Fruit fly (Drosophila melanogaster) whole organism, wandering third instar larva: ENCODE data around the gene CG42758.

Experiments
- Rel ChIP-seq, 2 experiments: fragments of 200-800 bp; sonication (Bioruptor generic) in 1 of 2; optimal IDR thresholded peaks; 2 replicates in 1 of 2; 3 replicates in 1 of 2; lab custom pipeline; 2016 to 2019; ENCODE audit warnings: mild to moderate bottlenecking in 2 of 2, missing biosample characterization in 2 of 2, missing genetic modification characterization in 2 of 2, moderate library complexity in 1 of 2
- h ChIP-seq: fragments of 200-800 bp; sonication (Bioruptor generic); optimal IDR thresholded peaks from 3 replicates; lab custom pipeline; 2016; ENCODE audit warnings: missing biosample characterization, mild to moderate bottlenecking, missing genetic modification characterization
- rgr ChIP-seq: fragments of 200-800 bp; sonication (Bioruptor generic); optimal IDR thresholded peaks from 3 replicates; lab custom pipeline; 2016; ENCODE audit warnings: missing biosample characterization, mild to moderate bottlenecking, missing genetic modification characterization
- sv ChIP-seq: fragments of 200-800 bp; sonication (Bioruptor generic); optimal IDR thresholded peaks from 3 replicates; lab custom pipeline; 2016; ENCODE audit warnings: missing biosample characterization, missing genetic modification characterization

DNA sequence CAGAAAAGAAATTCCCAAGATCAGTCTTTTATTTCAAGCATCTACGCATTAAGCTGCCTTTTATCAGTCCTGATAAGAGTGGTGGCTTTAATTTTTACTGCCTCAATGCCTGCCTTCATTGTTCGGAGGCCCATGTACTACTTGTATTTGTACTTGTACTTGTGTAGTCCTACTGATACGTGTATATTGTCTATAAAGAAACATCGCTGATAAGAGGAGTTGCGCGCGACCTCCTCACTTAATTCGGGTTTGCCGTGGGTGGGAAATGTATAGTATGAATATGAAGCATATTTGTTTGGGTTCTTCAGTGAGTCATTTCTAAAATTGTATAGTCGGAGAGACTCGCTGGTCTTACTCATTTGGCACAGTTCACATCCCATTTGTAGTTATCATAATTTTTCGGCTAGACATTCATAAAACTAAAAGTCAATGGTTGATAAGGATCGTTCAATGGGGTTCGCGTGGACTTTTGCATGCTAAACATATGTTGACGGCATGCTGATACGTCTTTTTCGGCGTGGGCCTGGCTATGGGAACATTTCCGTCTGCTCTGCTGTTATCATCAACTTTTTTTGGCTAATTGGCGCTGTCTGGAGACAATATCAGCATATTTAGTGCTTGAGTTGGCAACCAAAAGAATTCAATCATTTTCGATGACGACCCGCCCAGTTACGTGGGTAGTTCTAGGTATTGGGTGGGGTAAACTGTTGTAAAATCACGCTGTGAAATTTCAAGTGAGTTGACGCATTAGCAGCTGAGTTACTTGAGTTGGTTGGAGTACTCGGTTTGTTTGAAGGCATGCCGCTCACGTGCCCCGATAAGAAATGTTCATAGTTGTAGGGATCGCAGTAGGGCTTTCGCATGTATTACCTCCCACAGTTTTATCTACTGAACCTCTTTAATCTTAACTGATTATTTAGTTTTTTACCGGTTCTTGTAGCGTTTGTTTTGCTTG is 19.2 kb upstream of the CG42758 start:
- TF ChIP-seq h (peak; percentile 31), rgr (no peak), sv (GFP tag; lab: Kevin White, UChicago) (no peak), Rel (GFP tag; optimal IDR thresholded peaks at IDR 0.05; lab: Kevin White, UChicago) (no peak), Rel (tag; optimal IDR thresholded peaks at IDR 0.05; lab: Kevin White, UChicago) (peak; percentile 27)
